Worm (Caenorhabditis elegans) whole organism, late embryonic: ENCODE measurements around the gene lnkn-1.

ENCODE experiments used
- T23F11.4 ChIP-seq: fragments of 200-800 bp; sonication (Bioruptor generic); optimal IDR thresholded peaks from 2 replicates; lab custom pipeline; 2018; ENCODE audit warnings: mild to moderate bottlenecking, missing genetic modification characterization, missing compliant biosample characterization
- ama-1 ChIP-seq: fragments of 150-350 bp; optimal IDR thresholded peaks from 2 replicates; lab custom pipeline; 2014
- ceh-24 ChIP-seq: sonication (generic microtip); optimal IDR thresholded peaks from 2 replicates; lab custom pipeline; 2016; ENCODE audit warnings: mild to moderate bottlenecking, missing genetic modification characterization, missing compliant biosample characterization
- ceh-6 ChIP-seq: fragments of 200-800 bp; sonication (Bioruptor generic); optimal IDR thresholded peaks from 2 replicates; lab custom pipeline; 2018; ENCODE audit warnings: mild to moderate bottlenecking, missing genetic modification characterization, missing compliant biosample characterization
- elt-2 ChIP-seq: sonication (generic microtip); optimal IDR thresholded peaks from 2 replicates; lab custom pipeline; 2016; ENCODE audit warnings: missing genetic modification reagents, missing genetic modification characterization, missing compliant biosample characterization
- hlh-8 ChIP-seq: sonication (generic microtip); optimal IDR thresholded peaks from 2 replicates; lab custom pipeline; 2016; ENCODE audit warnings: missing genotype, missing genetic modification characterization, missing compliant biosample characterization
- nhr-11 ChIP-seq: fragments of 150-350 bp; optimal IDR thresholded peaks from 2 replicates; lab custom pipeline; 2014; ENCODE audit warnings: missing biosample characterization, missing genetic modification characterization
- pax-1 ChIP-seq: fragments of 150-350 bp; optimal IDR thresholded peaks from 2 replicates; lab custom pipeline; 2014; ENCODE audit warnings: missing biosample characterization, missing genetic modification characterization
- pha-2 ChIP-seq: sonication (generic microtip); optimal IDR thresholded peaks from 2 replicates; lab custom pipeline; 2017; ENCODE audit warnings: mild to moderate bottlenecking, missing genetic modification characterization, missing compliant biosample characterization
- pqm-1 ChIP-seq: sonication (generic microtip); optimal IDR thresholded peaks from 2 replicates; lab custom pipeline; 2016; ENCODE audit warnings: missing genetic modification characterization, missing compliant biosample characterization
- sdc-2 ChIP-seq: sonication (generic microtip); optimal IDR thresholded peaks from 2 replicates; lab custom pipeline; 2016; ENCODE audit warnings: missing genotype, missing genetic modification characterization, missing compliant biosample characterization
- sox-4 ChIP-seq: sonication (generic microtip); optimal IDR thresholded peaks from 2 replicates; lab custom pipeline; 2017; ENCODE audit warnings: mild to moderate bottlenecking, missing genetic modification characterization, inconsistent platforms, missing compliant biosample characterization
- ttx-3 ChIP-seq: sonication (generic microtip); optimal IDR thresholded peaks from 2 replicates; lab custom pipeline; 2016; ENCODE audit warnings: missing genetic modification reagents, missing genetic modification characterization, missing compliant biosample characterization

DNA sequence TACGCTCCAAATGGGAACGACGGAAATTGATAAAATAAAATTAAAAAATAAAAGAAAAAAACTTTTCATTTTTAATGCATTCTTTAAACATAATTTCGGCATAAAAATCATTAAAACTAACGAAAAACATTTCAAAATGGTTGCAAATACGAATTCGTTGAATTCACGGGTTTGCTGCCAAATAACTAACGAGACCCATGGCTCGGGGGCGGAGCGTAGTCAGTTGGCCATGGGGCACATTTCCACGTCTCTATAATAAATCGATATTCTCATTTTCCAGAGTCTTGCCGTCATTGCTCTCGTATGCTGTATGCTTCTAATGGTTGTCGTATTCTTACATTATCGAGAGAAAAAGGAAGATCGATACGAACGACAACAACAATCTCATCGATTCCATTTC lies 3.4 kb downstream of the lnkn-1 start, which contains the start of gene ZK637.4:
- no peak for TF ChIP-seq ttx-3 (tag; lab: Kevin White, UChicago)
- no peak for TF ChIP-seq pqm-1 (tag; lab: Kevin White, UChicago)
- no peak for TF ChIP-seq hlh-8 (tag; lab: Kevin White, UChicago)
- TF ChIP-seq nhr-11, result no peak
- TF ChIP-seq ceh-6 (GFP tag; lab: Kevin White, UChicago), result no peak
- TF ChIP-seq ceh-24 (tag; lab: Kevin White, UChicago), result no peak
- TF ChIP-seq elt-2 (tag; lab: Kevin White, UChicago), result no peak
- no peak for TF ChIP-seq sdc-2 (tag; lab: Kevin White, UChicago)
- TF ChIP-seq ama-1 (lab: Kevin White, UChicago), result no peak
- TF ChIP-seq sox-4, result no peak
- TF ChIP-seq pax-1 (tag; lab: Kevin White, UChicago), result no peak
- TF ChIP-seq pha-2, result no peak
- no peak for TF ChIP-seq T23F11.4 (GFP tag; lab: Kevin White, UChicago)
